Worm (Caenorhabditis elegans) whole organism, L1 larva: Measurements from ENCODE around the gene srab-17.

Source experiments
- ama-1 ChIP-seq: fragments of 150-350 bp; optimal IDR thresholded peaks from 2 replicates; lab custom pipeline; 2014
- ceh-82 ChIP-seq, 3 experiments: fragments of 150-350 bp in 1 of 3; sonication (generic microtip) in 2 of 3; optimal IDR thresholded peaks; 2 replicates each; lab custom pipeline; 2014 to 2017; ENCODE audit warnings: missing biosample characterization in 3 of 3, missing genetic modification characterization in 3 of 3
- fkh-4 ChIP-seq: sonication (generic microtip); optimal IDR thresholded peaks from 2 replicates; lab custom pipeline; 2016; ENCODE audit warnings: missing compliant biosample characterization, missing genetic modification characterization, borderline replicate concordance
- fos-1 ChIP-seq: fragments of 150-350 bp; optimal IDR thresholded peaks from 2 replicates; lab custom pipeline; 2014; ENCODE audit warnings: missing biosample characterization, missing genetic modification characterization
- lin-39 ChIP-seq: fragments of 150-350 bp; optimal IDR thresholded peaks from 2 replicates; lab custom pipeline; 2014; ENCODE audit warnings: missing biosample characterization, missing genetic modification reagents, missing genetic modification characterization
- nhr-237 ChIP-seq: fragments of 150-350 bp; optimal IDR thresholded peaks from 2 replicates; lab custom pipeline; 2014; ENCODE audit warnings: missing biosample characterization, missing genetic modification characterization
- pag-3 ChIP-seq: sonication (generic microtip); optimal IDR thresholded peaks from 2 replicates; lab custom pipeline; 2017; ENCODE audit warnings: missing genetic modification characterization, mild to moderate bottlenecking, missing compliant biosample characterization, antibody characterized with exemption, borderline replicate concordance; ENCODE audit not compliant: insufficient read depth

DNA sequence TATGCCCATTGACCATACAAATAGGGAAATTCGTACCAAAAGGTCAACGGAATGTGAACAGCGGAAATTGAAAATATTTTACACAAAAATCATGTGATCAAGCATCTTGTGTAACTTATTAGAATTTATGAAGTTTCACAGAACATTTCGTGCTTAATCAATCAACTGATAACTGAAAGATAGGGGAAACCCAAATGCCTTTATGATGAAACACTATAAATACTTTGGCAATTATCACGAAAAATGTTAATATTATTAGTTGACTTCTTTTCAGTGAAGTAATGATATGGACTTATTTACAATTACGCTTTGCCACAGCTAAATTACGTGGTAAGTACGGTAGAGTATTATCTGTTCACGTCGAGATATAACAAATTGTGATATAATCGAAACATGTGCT is 11.2 kb downstream of the srab-17 start:
- TF ChIP-seq fkh-4 (no peak), lin-39 (no peak), pag-3 (tag; lab: Kevin White, UChicago) (no peak), ceh-82 (tag; optimal IDR thresholded peaks at IDR 0.05; lab: Kevin White, UChicago) (no peak), fos-1 (tag; lab: Kevin White, UChicago) (no peak), nhr-237 (tag; lab: Kevin White, UChicago) (no peak), ama-1 (lab: Kevin White, UChicago) (no peak)
